Fruit fly (Drosophila melanogaster): ENCODE results near the gene Ube4A.

The Ube4A gene

DNA sequence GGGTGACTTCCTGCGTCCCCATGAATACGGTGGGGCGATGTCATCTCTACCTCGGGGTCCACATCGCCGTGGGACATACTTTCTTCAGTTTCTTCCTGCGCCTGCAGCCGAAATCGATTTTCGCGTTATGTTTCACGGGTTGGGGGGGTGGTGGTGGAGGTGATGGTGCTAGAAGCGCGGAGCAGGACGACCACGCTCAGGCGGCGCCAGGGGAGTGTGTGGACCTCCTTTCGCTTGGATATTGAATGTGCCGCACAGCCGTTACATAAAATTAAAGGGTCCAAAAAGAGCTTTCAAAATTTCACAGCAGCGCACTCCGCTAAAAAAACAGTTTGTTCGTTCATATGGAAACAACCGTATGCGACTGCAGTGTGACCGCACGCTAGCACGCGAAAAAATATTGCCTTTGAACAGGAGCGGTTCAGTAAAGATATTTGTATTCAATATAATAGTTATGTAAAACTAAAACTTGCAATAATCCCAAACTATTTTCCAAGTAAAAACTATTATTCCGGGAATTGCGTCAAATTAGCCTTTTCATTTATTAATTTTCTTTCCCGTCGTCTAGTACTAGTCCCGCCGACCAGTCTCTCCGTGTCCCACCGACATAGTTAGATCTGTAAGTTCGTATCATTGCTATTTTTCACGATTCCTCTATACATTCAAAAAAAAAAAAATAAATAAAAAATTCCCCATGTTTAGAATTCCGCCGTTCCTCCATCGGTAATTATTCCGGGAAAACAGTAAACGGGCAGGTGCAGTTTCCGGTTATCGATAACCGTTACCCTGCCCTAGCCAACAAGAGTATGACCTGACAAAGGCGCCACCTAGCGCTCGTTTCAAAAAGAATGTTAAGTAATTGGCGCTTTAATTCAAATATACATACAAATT lies 25.9 kb downstream of the Ube4A start, which contains the start of gene Nhe3 (continued):
- TF ChIP-seq CG10366 (GFP tag; IDR thresholded peaks at IDR 0.05) (peak; percentile 80), CG6791 (GFP tag; IDR thresholded peaks at IDR 0.05; ENCODE audit: partially characterized antibody) (peak; percentile 65; the same call in 2 of the 3 replicates), CHES-1-like (GFP tag; optimal IDR thresholded peaks at IDR 0.05) (peak; percentile 86), lmd (GFP tag; IDR thresholded peaks at IDR 0.05) (peak; percentile 85), CG2199 (GFP tag; IDR thresholded peaks at IDR 0.05) (peak; percentile 70; the same call in 1 of the 3 replicates), dm (GFP tag; optimal IDR thresholded peaks at IDR 0.05) (peak; percentile 39), CG14965 (GFP tag; optimal IDR thresholded peaks at IDR 0.05; ENCODE audit: borderline replicate concordance) (peak; percentile 36), Usf (GFP tag; optimal IDR thresholded peaks at IDR 0.05) (peak; percentile 63), CG2678 (tag; optimal IDR thresholded peaks at IDR 0.05) (peak; percentile 82), stwl (tag; optimal IDR thresholded peaks at IDR 0.05) (peak; percentile 57), vfl (GFP tag; optimal IDR thresholded peaks at IDR 0.05) (peak; percentile 81), CG12391 (tag; optimal IDR thresholded peaks at IDR 0.05) (peak; percentile 86), CG6689 (GFP tag; IDR thresholded peaks at IDR 0.05) (peak; percentile 87), CG18262 (tag; optimal IDR thresholded peaks at IDR 0.05) (peak; percentile 78), Neu2 (GFP tag; optimal IDR thresholded peaks at IDR 0.05; ENCODE audit: borderline replicate concordance) (no peak), CG1647 (GFP tag; optimal IDR thresholded peaks at IDR 0.05) (peak; percentile 70), ash1 (GFP tag; optimal IDR thresholded peaks at IDR 0.05) (no peak), Xrp1 (GFP tag; IDR thresholded peaks at IDR 0.05) (peak; percentile 82), bsh (GFP tag; optimal IDR thresholded peaks at IDR 0.05) (peak; percentile 35 to 76), MESR4 (GFP tag; optimal IDR thresholded peaks at IDR 0.05) (peak; percentile 75), CG3065 (GFP tag; optimal IDR thresholded peaks at IDR 0.05) (peak; percentile 59), CG7987 (GFP tag; optimal IDR thresholded peaks at IDR 0.05) (no peak), tgo (GFP tag; IDR thresholded peaks at IDR 0.05) (peak; percentile 82), Blimp-1 (GFP tag; optimal IDR thresholded peaks at IDR 0.05) (peak; percentile 71), zfh1 (GFP tag; IDR thresholded peaks at IDR 0.05) (peak; percentile 88; the same call in 2 of the 3 replicates), CG10431 (GFP tag; optimal IDR thresholded peaks at IDR 0.05) (peak; percentile 33), gce (GFP tag; IDR thresholded peaks at IDR 0.05) (peak; percentile 71; the same call in 1 of the 3 replicates), CG6654 (GFP tag; optimal IDR thresholded peaks at IDR 0.05) (peak; percentile 40), CG17385 (GFP tag; optimal IDR thresholded peaks at IDR 0.05) (peak; percentile 71), aop (GFP tag; IDR thresholded peaks at IDR 0.05) (no peak), CG10979 (tag; optimal IDR thresholded peaks at IDR 0.05) (peak; percentile 73), Pdp1 (GFP tag; optimal IDR thresholded peaks at IDR 0.05) (peak; percentile 85 to 96), CG11723 (GFP tag; optimal IDR thresholded peaks at IDR 0.05) (peak; percentile 75), CG15073 (GFP tag; optimal IDR thresholded peaks at IDR 0.05) (no peak), Abd-B (GFP tag; optimal IDR thresholded peaks at IDR 0.05) (peak; percentile 74), E2f2 (GFP tag; IDR thresholded peaks at IDR 0.05) (peak; percentile 98), CG18011 (GFP tag; optimal IDR thresholded peaks at IDR 0.05) (peak; percentile 54), CG11093 (GFP tag; IDR thresholded peaks at IDR 0.05) (peak; percentile 83; the same call in 2 of the 3 replicates)

dm6 chr2L:6686612-6687011 lies 28.3 kb downstream of the Ube4A start, which contains the start of gene CG11327:
Gene CG11327, minus strand, starts transcription at chr2L:6686712.
- TF ChIP-seq seq (GFP tag; IDR thresholded peaks at IDR 0.05) (no peak), trem (tag; optimal IDR thresholded peaks at IDR 0.05) (peak; percentile 7), ems (GFP tag; optimal IDR thresholded peaks at IDR 0.05) (no peak)
